Worm (Caenorhabditis elegans) whole organism, early embryonic: ENCODE measurements around the gene lov-1.

Source experiments
- F13C5.2 ChIP-seq: sonication (generic microtip); optimal IDR thresholded peaks from 2 replicates; lab custom pipeline; 2017; ENCODE audit warnings: mild to moderate bottlenecking, missing genetic modification characterization, inconsistent platforms, missing compliant biosample characterization
- ama-1 ChIP-seq: fragments of 150-350 bp; optimal IDR thresholded peaks from 2 replicates; lab custom pipeline; 2014
- ceh-36 ChIP-seq: sonication (generic microtip); optimal IDR thresholded peaks from 2 replicates; lab custom pipeline; 2016; ENCODE audit warnings: missing genetic modification characterization, inconsistent platforms, missing compliant biosample characterization
- ets-7 ChIP-seq: sonication (generic microtip); optimal IDR thresholded peaks from 2 replicates; lab custom pipeline; 2016; ENCODE audit warnings: missing genotype, missing genetic modification characterization, missing compliant biosample characterization
- flt-1 ChIP-seq: fragments of 200-800 bp; sonication (Bioruptor generic); IDR thresholded peaks from 2 replicates; pipeline ENCODE4 v1.3.6; 2022; ENCODE audit warnings: missing genetic modification characterization, missing compliant biosample characterization
- hmbx-1 ChIP-seq: sonication (generic microtip); optimal IDR thresholded peaks from 2 replicates; lab custom pipeline; 2016; ENCODE audit warnings: mild to moderate bottlenecking, missing genetic modification characterization, missing compliant biosample characterization
- hnd-1 ChIP-seq: sonication (generic microtip); optimal IDR thresholded peaks from 2 replicates; lab custom pipeline; 2016; ENCODE audit warnings: missing genetic modification characterization, missing compliant biosample characterization
- pes-1 ChIP-seq: fragments of 200-800 bp; sonication (Bioruptor generic); IDR thresholded peaks from 2 replicates; pipeline ENCODE4 v1.3.6; 2022; ENCODE audit warnings: missing genetic modification reagents, missing genetic modification characterization, missing compliant biosample characterization
- sea-1 ChIP-seq: fragments of 200-800 bp; sonication (Bioruptor generic); conservative IDR thresholded peaks from 2 replicates; pipeline ENCODE4 v1.3.6; 2022; ENCODE audit warnings: missing genetic modification characterization, missing compliant biosample characterization
- tbx-11 ChIP-seq: fragments of 200-800 bp; sonication (Bioruptor generic); IDR thresholded peaks from 2 replicates; pipeline ENCODE4 v1.3.6; 2022; ENCODE audit warnings: missing genetic modification characterization, missing compliant biosample characterization
- tbx-37 ChIP-seq: fragments of 200-800 bp; sonication (Bioruptor generic); conservative IDR thresholded peaks from 2 replicates; pipeline ENCODE4 v1.3.6; 2022; ENCODE audit warnings: missing genetic modification reagents, missing genetic modification characterization, missing compliant biosample characterization

DNA sequence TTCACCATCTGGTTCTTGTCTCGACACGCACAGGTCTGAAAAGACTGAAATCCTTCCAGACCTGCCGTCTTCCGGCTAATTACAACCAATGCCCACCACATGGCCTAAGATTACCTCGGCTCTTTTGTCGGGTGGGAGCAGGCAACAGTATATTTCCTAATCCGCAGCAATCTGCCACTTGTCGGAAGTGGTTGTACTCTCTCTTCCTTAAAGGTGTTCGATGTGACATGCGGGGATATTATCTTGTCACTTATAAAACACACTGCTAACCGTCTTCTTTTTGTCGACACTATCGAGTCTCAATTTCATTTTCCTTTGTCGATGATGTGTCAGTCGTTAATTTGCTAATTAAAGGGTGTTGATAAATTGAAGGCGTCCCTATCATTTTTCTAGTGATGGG is 22.5 kb upstream of the lov-1 start, which contains the start of gene F27E5.3:
- no peak for TF ChIP-seq pes-1
- no peak for TF ChIP-seq ceh-36 (tag; lab: Kevin White, UChicago)
- TF ChIP-seq ets-7 (tag; lab: Kevin White, UChicago): no peak
- no peak for TF ChIP-seq ama-1
- no peak for TF ChIP-seq sea-1 (GFP tag; lab: Robert Waterston, UW)
- TF ChIP-seq hmbx-1: no peak
- TF ChIP-seq flt-1: no peak
- TF ChIP-seq tbx-11 (GFP tag; lab: Robert Waterston, UW): no peak
- TF ChIP-seq F13C5.2 (tag; lab: Kevin White, UChicago): no peak
- TF ChIP-seq tbx-37 (GFP tag; lab: Robert Waterston, UW): no peak
- TF ChIP-seq hnd-1 (tag; lab: Kevin White, UChicago): no peak
